Worm (Caenorhabditis elegans) whole organism, young adult: ENCODE results near the gene cyp-37A1.

Experiments
- B0019.2 ChIP-seq: fragments of 200-800 bp; sonication (Bioruptor generic); conservative IDR thresholded peaks from 2 replicates; pipeline ENCODE4 v1.3.6; 2022; ENCODE audit warnings: missing genetic modification reagents, missing genetic modification characterization, missing compliant biosample characterization
- F10E7.11 ChIP-seq: sonication (generic microtip); optimal IDR thresholded peaks from 2 replicates; lab custom pipeline; 2017; ENCODE audit warnings: mild to moderate bottlenecking, missing genetic modification characterization, moderate library complexity, missing compliant biosample characterization
- F33H1.4 ChIP-seq: fragments of 200-800 bp; sonication (Bioruptor generic); IDR thresholded peaks from 2 replicates; pipeline ENCODE4 v1.3.6; 2022; ENCODE audit warnings: missing genetic modification reagents, missing genetic modification characterization, missing compliant biosample characterization
- F57C9.4 ChIP-seq: sonication (generic microtip); optimal IDR thresholded peaks from 2 replicates; lab custom pipeline; 2017; ENCODE audit warnings: mild to moderate bottlenecking, missing genetic modification characterization, missing compliant biosample characterization
- K12H6.12 ChIP-seq: fragments of 200-800 bp; sonication (Bioruptor generic); optimal IDR thresholded peaks from 2 replicates; lab custom pipeline; 2018; ENCODE audit warnings: mild to moderate bottlenecking, missing genetic modification characterization, missing compliant biosample characterization
- T07F8.4 ChIP-seq: sonication (generic microtip); optimal IDR thresholded peaks from 2 replicates; lab custom pipeline; 2016; ENCODE audit warnings: mild to moderate bottlenecking, missing genetic modification characterization, moderate library complexity, missing compliant biosample characterization
- Y53G8AR.9 ChIP-seq: fragments of 200-800 bp; sonication (Bioruptor generic); conservative IDR thresholded peaks from 2 replicates; pipeline ENCODE4 v1.3.6; 2022; ENCODE audit warnings: missing genetic modification reagents, missing genetic modification characterization, missing compliant biosample characterization
- Y56A3A.18 ChIP-seq: fragments of 200-800 bp; sonication (Bioruptor generic); IDR thresholded peaks from 2 replicates; pipeline ENCODE4 v1.3.6; 2022; ENCODE audit warnings: missing genetic modification reagents, missing genetic modification characterization, missing compliant biosample characterization
- Y67H2A.10 ChIP-seq: fragments of 200-800 bp; sonication (Bioruptor generic); conservative IDR thresholded peaks from 2 replicates; pipeline ENCODE4 v1.3.6; 2022; ENCODE audit warnings: missing genetic modification reagents, missing genetic modification characterization, missing compliant biosample characterization
- akir-1 ChIP-seq: fragments of 200-800 bp; sonication (Bioruptor generic); optimal IDR thresholded peaks from 2 replicates; lab custom pipeline; 2018; ENCODE audit warnings: mild to moderate bottlenecking, missing genetic modification characterization, moderate library complexity, missing compliant biosample characterization
- athp-1 ChIP-seq: sonication (generic microtip); optimal IDR thresholded peaks from 2 replicates; lab custom pipeline; 2017; ENCODE audit warnings: mild to moderate bottlenecking, missing genetic modification characterization, missing compliant biosample characterization
- cebp-1 ChIP-seq, 2 experiments: fragments of 200-800 bp in 1 of 2; sonication (Bioruptor generic) in 1 of 2; sonication (generic microtip) in 1 of 2; IDR thresholded peaks in 1 of 2; optimal IDR thresholded peaks in 1 of 2; 2 replicates each; pipeline versions ENCODE4 v1.3.6 to Lab custom; 2017 to 2022; ENCODE audit warnings: missing compliant biosample characterization in 2 of 2, missing genetic modification characterization in 2 of 2, mild to moderate bottlenecking in 1 of 2, missing genetic modification reagents in 1 of 2, moderate library complexity in 1 of 2
- ceh-27 ChIP-seq: fragments of 200-800 bp; sonication (Bioruptor generic); optimal IDR thresholded peaks from 2 replicates; lab custom pipeline; 2018; ENCODE audit warnings: mild to moderate bottlenecking, missing genetic modification characterization, moderate library complexity, missing compliant biosample characterization
- ceh-91 ChIP-seq: fragments of 200-800 bp; sonication (Bioruptor generic); IDR thresholded peaks from 2 replicates; pipeline ENCODE4 v1.3.6; 2022; ENCODE audit warnings: missing genetic modification reagents, missing genetic modification characterization, missing compliant biosample characterization
- die-1 ChIP-seq: sonication (generic microtip); optimal IDR thresholded peaks from 2 replicates; lab custom pipeline; 2016; ENCODE audit warnings: missing genotype, mild to moderate bottlenecking, missing genetic modification characterization, missing compliant biosample characterization
- dox-1 ChIP-seq: fragments of 200-800 bp; sonication (Bioruptor generic); IDR thresholded peaks from 2 replicates; pipeline ENCODE4 v1.3.6; 2022; ENCODE audit warnings: missing genetic modification reagents, missing genetic modification characterization, missing compliant biosample characterization
- dpl-1 ChIP-seq: fragments of 150-350 bp; optimal IDR thresholded peaks from 2 replicates; lab custom pipeline; 2014; ENCODE audit warnings: missing biosample characterization, missing genetic modification reagents, missing genetic modification characterization
- egl-18 ChIP-seq: fragments of 200-800 bp; sonication (Bioruptor generic); IDR thresholded peaks from 2 replicates; pipeline ENCODE4 v1.3.6; 2022; ENCODE audit warnings: missing genetic modification reagents, missing genetic modification characterization, missing compliant biosample characterization
- ekl-4 ChIP-seq: fragments of 200-800 bp; sonication (Bioruptor generic); IDR thresholded peaks from 2 replicates; pipeline ENCODE4 v1.3.6; 2022; ENCODE audit warnings: missing genetic modification reagents, missing genetic modification characterization, missing compliant biosample characterization
- fkh-3 ChIP-seq: sonication (generic microtip); optimal IDR thresholded peaks from 2 replicates; lab custom pipeline; 2016; ENCODE audit warnings: mild to moderate bottlenecking, missing genetic modification characterization, missing compliant biosample characterization
- hmg-20 ChIP-seq: fragments of 200-800 bp; sonication (Bioruptor generic); IDR thresholded peaks from 2 replicates; pipeline ENCODE4 v1.3.6; 2022; ENCODE audit warnings: missing genetic modification reagents, missing genetic modification characterization, missing compliant biosample characterization
- hrde-1 ChIP-seq: sonication (generic microtip); optimal IDR thresholded peaks from 2 replicates; lab custom pipeline; 2016; ENCODE audit warnings: missing genetic modification characterization, mild to moderate bottlenecking, missing compliant biosample characterization, moderate library complexity, missing genotype, missing genetic modification reagents, borderline replicate concordance
- hsf-1 ChIP-seq: fragments of 200-800 bp; sonication (Bioruptor generic); IDR thresholded peaks from 2 replicates; pipeline ENCODE4 v1.3.6; 2022; ENCODE audit warnings: missing genetic modification reagents, missing genetic modification characterization, missing compliant biosample characterization
- lag-1 ChIP-seq: fragments of 200-800 bp; sonication (Bioruptor generic); IDR thresholded peaks from 2 replicates; pipeline ENCODE4 v1.3.6; 2022; ENCODE audit warnings: missing genetic modification reagents, missing genetic modification characterization, missing compliant biosample characterization
- lin-26 ChIP-seq: fragments of 200-800 bp; sonication (Bioruptor generic); IDR thresholded peaks from 2 replicates; pipeline ENCODE4 v1.3.6; 2022; ENCODE audit warnings: missing genetic modification reagents, missing genetic modification characterization, missing compliant biosample characterization
- lir-1 ChIP-seq: fragments of 200-800 bp; sonication (Bioruptor generic); conservative IDR thresholded peaks from 2 replicates; pipeline ENCODE4 v1.3.6; 2022; ENCODE audit warnings: missing genetic modification reagents, missing genetic modification characterization, missing compliant biosample characterization
- lsl-1 ChIP-seq: fragments of 200-800 bp; sonication (Bioruptor generic); optimal IDR thresholded peaks from 2 replicates; lab custom pipeline; 2018; ENCODE audit warnings: mild to moderate bottlenecking, missing genetic modification characterization, moderate library complexity, missing compliant biosample characterization
- madf-3 ChIP-seq: fragments of 200-800 bp; sonication (Bioruptor generic); IDR thresholded peaks from 2 replicates; pipeline ENCODE4 v1.3.6; 2022; ENCODE audit warnings: missing genetic modification reagents, missing genetic modification characterization, missing compliant biosample characterization
- madf-6 ChIP-seq: fragments of 200-800 bp; sonication (Bioruptor generic); IDR thresholded peaks from 2 replicates; pipeline ENCODE4 v1.3.6; 2022; ENCODE audit warnings: missing genetic modification reagents, missing genetic modification characterization, missing compliant biosample characterization
- mes-4 ChIP-seq: sonication (generic microtip); optimal IDR thresholded peaks from 2 replicates; lab custom pipeline; 2016; ENCODE audit warnings: missing genotype, missing genetic modification characterization, missing compliant biosample characterization
- nhr-120 ChIP-seq: fragments of 200-800 bp; sonication (Bioruptor generic); IDR thresholded peaks from 2 replicates; pipeline ENCODE4 v1.3.6; 2022; ENCODE audit warnings: missing genetic modification characterization, missing compliant biosample characterization
- nhr-179 ChIP-seq: sonication (generic microtip); optimal IDR thresholded peaks from 2 replicates; lab custom pipeline; 2016; ENCODE audit warnings: mild to moderate bottlenecking, missing genetic modification characterization, missing compliant biosample characterization
- nhr-27 ChIP-seq: fragments of 200-800 bp; sonication (Bioruptor generic); optimal IDR thresholded peaks from 2 replicates; lab custom pipeline; 2018; ENCODE audit warnings: mild to moderate bottlenecking, missing genetic modification characterization, moderate library complexity, missing compliant biosample characterization
- nhr-80 ChIP-seq: sonication (generic microtip); optimal IDR thresholded peaks from 2 replicates; lab custom pipeline; 2016; ENCODE audit warnings: missing genetic modification characterization, missing compliant biosample characterization
- rcor-1 ChIP-seq: fragments of 200-800 bp; sonication (Bioruptor generic); IDR thresholded peaks from 2 replicates; pipeline ENCODE4 v1.3.6; 2022; ENCODE audit warnings: missing genetic modification reagents, missing genetic modification characterization, missing compliant biosample characterization
- sdz-38 ChIP-seq: sonication (generic microtip); optimal IDR thresholded peaks from 2 replicates; lab custom pipeline; 2016; ENCODE audit warnings: missing genotype, missing genetic modification characterization, missing compliant biosample characterization
- snpc-1.1 ChIP-seq: sonication (generic microtip); optimal IDR thresholded peaks from 2 replicates; lab custom pipeline; 2017; ENCODE audit warnings: missing genetic modification characterization, mild to moderate bottlenecking, missing compliant biosample characterization, antibody characterized with exemption, moderate library complexity, missing genotype, missing genetic modification reagents; ENCODE audit not compliant: insufficient read depth
- snpc-4 ChIP-seq, 5 experiments: fragments of 150-350 bp in 1 of 5; sonication (generic microtip) in 4 of 5; optimal IDR thresholded peaks; 2 replicates each; lab custom pipeline; 2014 to 2018; ENCODE audit warnings: missing genetic modification characterization in 5 of 5, missing biosample characterization in 3 of 5, antibody characterized with exemption in 2 of 5, mild to moderate bottlenecking in 2 of 5, missing compliant biosample characterization in 2 of 5, missing genotype in 2 of 5, moderate library complexity in 2 of 5, missing genetic modification reagents in 1 of 5
- somi-1 ChIP-seq: fragments of 200-800 bp; sonication (Bioruptor generic); optimal IDR thresholded peaks from 2 replicates; lab custom pipeline; 2018; ENCODE audit warnings: mild to moderate bottlenecking, missing genetic modification characterization, missing compliant biosample characterization
- sptf-2 ChIP-seq: fragments of 200-800 bp; sonication (Bioruptor generic); optimal IDR thresholded peaks from 2 replicates; lab custom pipeline; 2018; ENCODE audit warnings: mild to moderate bottlenecking, missing genetic modification characterization, missing compliant biosample characterization
- unc-62 ChIP-seq: fragments of 150-350 bp; optimal IDR thresholded peaks from 2 replicates; lab custom pipeline; 2014; ENCODE audit warnings: missing biosample characterization, missing genetic modification reagents, missing genetic modification characterization
- xnd-1 ChIP-seq: sonication (generic microtip); optimal IDR thresholded peaks from 2 replicates; lab custom pipeline; 2016; ENCODE audit warnings: missing genotype, missing genetic modification reagents, missing genetic modification characterization, missing compliant biosample characterization
- zfh-2 ChIP-seq: fragments of 200-800 bp; sonication (Bioruptor generic); conservative IDR thresholded peaks from 2 replicates; pipeline ENCODE4 v1.3.6; 2022; ENCODE audit warnings: missing genetic modification reagents, missing genetic modification characterization, missing compliant biosample characterization
- ztf-18 ChIP-seq: sonication (generic microtip); optimal IDR thresholded peaks from 2 replicates; lab custom pipeline; 2016; ENCODE audit warnings: missing genotype, mild to moderate bottlenecking, missing genetic modification characterization, missing compliant biosample characterization
- ztf-22 ChIP-seq: fragments of 200-800 bp; sonication (Bioruptor generic); optimal IDR thresholded peaks from 2 replicates; lab custom pipeline; 2018; ENCODE audit warnings: mild to moderate bottlenecking, missing genetic modification characterization, moderate library complexity, missing compliant biosample characterization
- ztf-25 ChIP-seq: fragments of 200-800 bp; sonication (Bioruptor generic); IDR thresholded peaks from 2 replicates; pipeline ENCODE4 v1.3.6; 2022; ENCODE audit warnings: missing genetic modification reagents, missing genetic modification characterization, missing compliant biosample characterization
- ztf-26 ChIP-seq: sonication (generic microtip); optimal IDR thresholded peaks from 2 replicates; lab custom pipeline; 2017; ENCODE audit warnings: missing genetic modification characterization, missing compliant biosample characterization

cyp-37A1 gene

DNA sequence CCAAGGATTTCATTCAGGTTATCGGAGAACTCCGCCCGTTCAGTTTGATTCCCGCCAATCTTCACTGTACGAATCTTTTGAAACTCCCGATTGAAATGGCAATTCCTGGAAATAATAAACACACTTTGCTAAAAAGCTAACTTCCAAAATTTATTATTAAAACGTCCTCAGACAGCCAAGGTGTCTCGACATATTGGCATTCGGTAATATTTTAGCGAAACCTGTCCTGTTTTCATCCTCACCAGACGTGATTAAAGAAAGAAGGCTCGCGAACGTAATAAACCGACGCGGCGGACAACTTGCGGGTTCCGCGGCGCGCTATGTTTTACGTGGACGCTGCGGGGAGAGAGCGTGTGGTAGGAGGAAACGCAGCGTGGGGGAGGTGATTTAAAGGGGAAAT, 1.4 kb upstream of the cyp-37A1 start (continued):
- TF ChIP-seq xnd-1 = peak; percentile 69
- TF ChIP-seq nhr-120 (GFP tag; lab: Robert Waterston, UW) = no peak
- TF ChIP-seq sdz-38 (tag; lab: Kevin White, UChicago) = no peak
- peak; percentile 74 for TF ChIP-seq hmg-20 (GFP tag; lab: Robert Waterston, UW)
- peak; percentile 62 for TF ChIP-seq Y53G8AR.9 (GFP tag; lab: Robert Waterston, UW)
- peak; percentile 46 for TF ChIP-seq sptf-2 (GFP tag; lab: Kevin White, UChicago)
- peak; percentile 31 for TF ChIP-seq K12H6.12 (tag; lab: Kevin White, UChicago)
- no peak for TF ChIP-seq Y67H2A.10 (GFP tag; lab: Robert Waterston, UW)
- TF ChIP-seq fkh-3 (tag; lab: Kevin White, UChicago) = peak; percentile 28
- TF ChIP-seq snpc-1.1 (tag; lab: Kevin White, UChicago) = peak; percentile 99
- TF ChIP-seq somi-1 (GFP tag; lab: Kevin White, UChicago) = peak; percentile 23
- TF ChIP-seq ztf-18 (tag; lab: Kevin White, UChicago) = peak; percentile 74
- TF ChIP-seq F33H1.4 (GFP tag; lab: Robert Waterston, UW) = peak; percentile 71
- TF ChIP-seq athp-1 (tag; lab: Kevin White, UChicago) = peak; percentile 64
- peak; percentile 27 for TF ChIP-seq nhr-80 (tag; lab: Kevin White, UChicago)
- TF ChIP-seq nhr-179 (tag; lab: Kevin White, UChicago) = peak; percentile 73
- TF ChIP-seq ceh-27 (GFP tag; lab: Kevin White, UChicago) = peak; percentile 39
- no peak for TF ChIP-seq ztf-22 (GFP tag; lab: Kevin White, UChicago)
- TF ChIP-seq dox-1 (GFP tag; lab: Robert Waterston, UW) = peak; percentile 95
- TF ChIP-seq mes-4 (tag; lab: Kevin White, UChicago) = peak; percentile 69
- no peak for TF ChIP-seq die-1
- TF ChIP-seq T07F8.4 (tag; lab: Kevin White, UChicago) = peak; percentile 39
- TF ChIP-seq unc-62 = no peak
- TF ChIP-seq cebp-1 (GFP tag; IDR thresholded peaks at IDR 0.05; lab: Robert Waterston, UW) = no peak
- peak; percentile 73 for TF ChIP-seq cebp-1 (tag; optimal IDR thresholded peaks at IDR 0.05; lab: Kevin White, UChicago)
- TF ChIP-seq Y56A3A.18 (GFP tag; lab: Robert Waterston, UW) = peak; percentile 93
- TF ChIP-seq madf-3 (GFP tag; lab: Robert Waterston, UW) = peak; percentile 37; the same call in 1 of the 2 replicates
- peak; percentile 91 for TF ChIP-seq madf-6
- peak; percentile 32 for TF ChIP-seq F57C9.4 (tag; lab: Kevin White, UChicago)
- no peak for TF ChIP-seq ztf-25
- peak; percentile 3 for TF ChIP-seq dpl-1 (GFP tag; lab: Kevin White, UChicago)
- peak; percentile 70 for TF ChIP-seq nhr-27 (tag; lab: Kevin White, UChicago)
- TF ChIP-seq lag-1 = no peak
- peak; percentile 99 for TF ChIP-seq snpc-4 (GFP tag; optimal IDR thresholded peaks at IDR 0.05; lab: Kevin White, UChicago)
- peak; percentile 99 to 100 (median 100) for TF ChIP-seq snpc-4 (tag; optimal IDR thresholded peaks at IDR 0.05; lab: Kevin White, UChicago)
- peak; percentile 40 for TF ChIP-seq F10E7.11 (tag; lab: Kevin White, UChicago)
- peak; percentile 91 for TF ChIP-seq zfh-2 (GFP tag; lab: Robert Waterston, UW)
- peak; percentile 52 for TF ChIP-seq akir-1 (GFP tag; lab: Kevin White, UChicago)
- peak; percentile 80 for TF ChIP-seq lsl-1 (GFP tag; lab: Kevin White, UChicago)
- TF ChIP-seq hsf-1 (GFP tag; lab: Robert Waterston, UW) = peak; percentile 60; the same call in 1 of the 2 replicates
- peak; percentile 87 for TF ChIP-seq ekl-4
- no peak for TF ChIP-seq lir-1 (GFP tag; lab: Robert Waterston, UW)
- peak; percentile 74 for TF ChIP-seq lin-26 (GFP tag; lab: Robert Waterston, UW)
- no peak for TF ChIP-seq B0019.2 (GFP tag; lab: Robert Waterston, UW)
- TF ChIP-seq ztf-26 = peak; percentile 81
- no peak for TF ChIP-seq egl-18
- 0 out of 2 replicates have a peak, but pooled peaks have one; percentile 25 for TF ChIP-seq ceh-91 (GFP tag; lab: Robert Waterston, UW)
- TF ChIP-seq hrde-1 (tag; lab: Kevin White, UChicago) = peak; percentile 42
- TF ChIP-seq rcor-1 (GFP tag; lab: Robert Waterston, UW) = peak; percentile 89
